Fruit fly (Drosophila melanogaster): ENCODE data around the gene CG9903.

CG9903 gene

dm6 chrX:16547390-16547789 is 6.7 kb upstream of the CG9903 start, which contains the start of gene CG9902:
Gene CG9902 (minus strand): TSS chrX:16547520.
- TF ChIP-seq Myc (optimal IDR thresholded peaks at IDR 0.05): peak; percentile 45
- no peak for TF ChIP-seq Rel (GFP tag; optimal IDR thresholded peaks at IDR 0.05)
- TF ChIP-seq Rel (tag; optimal IDR thresholded peaks at IDR 0.05): peak; percentile 9
- no peak for TF ChIP-seq Jra (GFP tag; optimal IDR thresholded peaks at IDR 0.05)

- TF ChIP-seq Abd-B (GFP tag; optimal IDR thresholded peaks at IDR 0.05) (no peak), CG9705 (GFP tag; optimal IDR thresholded peaks at IDR 0.05) (no peak), sv (GFP tag; optimal IDR thresholded peaks at IDR 0.05) (no peak), Dfd (GFP tag; optimal IDR thresholded peaks at IDR 0.05) (no peak), HLH106 (tag; optimal IDR thresholded peaks at IDR 0.05) (no peak), rgr (GFP tag; optimal IDR thresholded peaks at IDR 0.05) (no peak), fru (GFP tag; optimal IDR thresholded peaks at IDR 0.05) (no peak), Myc (optimal IDR thresholded peaks at IDR 0.05) (no peak), brk (GFP tag; optimal IDR thresholded peaks at IDR 0.05) (no peak), Hr78 (GFP tag; optimal IDR thresholded peaks at IDR 0.05) (no peak), pan (optimal IDR thresholded peaks at IDR 0.05) (no peak), CrebA (GFP tag; optimal IDR thresholded peaks at IDR 0.05; ENCODE audit: borderline replicate concordance) (no peak), lola (GFP tag; optimal IDR thresholded peaks at IDR 0.05) (no peak), CG32264 (GFP tag; optimal IDR thresholded peaks at IDR 0.05) (no peak), psq (GFP tag; optimal IDR thresholded peaks at IDR 0.05) (no peak), dmrt93B (GFP tag; optimal IDR thresholded peaks at IDR 0.05) (no peak)
Measured at dm6 chrX:16533046-16533496, 7.6 kb downstream of the CG9903 start, which contains the start of gene para. Gene para (minus strand): TSS chrX:16533096.

- TF ChIP-seq Vsx2 (GFP tag; optimal IDR thresholded peaks at IDR 0.05; ENCODE audit: partially characterized antibody): no peak
- TF ChIP-seq fru (GFP tag; optimal IDR thresholded peaks at IDR 0.05): no peak
- TF ChIP-seq sv (GFP tag; optimal IDR thresholded peaks at IDR 0.05): no peak
- TF ChIP-seq Dfd (GFP tag; optimal IDR thresholded peaks at IDR 0.05): peak; percentile 59
- TF ChIP-seq rgr (GFP tag; optimal IDR thresholded peaks at IDR 0.05): no peak
- no peak for TF ChIP-seq pan (optimal IDR thresholded peaks at IDR 0.05)
- no peak for TF ChIP-seq Jra (GFP tag; optimal IDR thresholded peaks at IDR 0.05)
Measured at dm6 chrX:16527203-16527602, 13.4 kb downstream of the CG9903 start.

- TF ChIP-seq sv (GFP tag; optimal IDR thresholded peaks at IDR 0.05) (no peak), dl (GFP tag; optimal IDR thresholded peaks at IDR 0.05; ENCODE audit: insufficient read depth in 1 of 2, partially characterized antibody in 2 of 2) (peak in 1 of 2 experiments; percentile 56), Dfd (GFP tag; optimal IDR thresholded peaks at IDR 0.05) (peak; percentile 55), psq (GFP tag; optimal IDR thresholded peaks at IDR 0.05) (no peak), usp (GFP tag; optimal IDR thresholded peaks at IDR 0.05) (no peak), Dif (GFP tag; optimal IDR thresholded peaks at IDR 0.05; ENCODE audit: partially characterized antibody) (peak; percentile 62), fru (GFP tag; optimal IDR thresholded peaks at IDR 0.05) (no peak)
Measured at dm6 chrX:16526084-16526734, 14.4 kb downstream of the CG9903 start.

dm6 chrX:16525315-16525714 is 15.3 kb downstream of the CG9903 start, which contains the start of gene Cnx14D:
Gene Cnx14D (minus strand): TSS chrX:16525415.
- TF ChIP-seq Abd-B (GFP tag; optimal IDR thresholded peaks at IDR 0.05) (no peak), ey (GFP tag; optimal IDR thresholded peaks at IDR 0.05) (no peak), lola (GFP tag; optimal IDR thresholded peaks at IDR 0.05) (no peak)
